Worm (Caenorhabditis elegans) whole organism, L4/young adult: ENCODE results near the gene rmd-1.

Source experiments
- dao-5 ChIP-seq: sonication (generic microtip); optimal IDR thresholded peaks from 2 replicates; lab custom pipeline; 2016; ENCODE audit warnings: missing genotype, missing genetic modification characterization, moderate library complexity, missing compliant biosample characterization
- him-1 ChIP-seq: sonication (generic microtip); optimal IDR thresholded peaks from 2 replicates; lab custom pipeline; 2016; ENCODE audit warnings: missing genotype, missing genetic modification reagents, missing genetic modification characterization, missing compliant biosample characterization

- TF ChIP-seq him-1 (tag; lab: Kevin White, UChicago) (no peak), dao-5 (tag; lab: Kevin White, UChicago) (no peak)
Measured at ce11 chrIII:9740663-9741062, 18.2 kb upstream of the rmd-1 start.
